Worm (Caenorhabditis elegans): ENCODE measurements around the gene C46C2.6.
"Not testable (repeated sequence)": the region's sequence is repeated elsewhere in the genome, so short reads cannot be mapped to it uniquely, and the experiment has no call there.

C46C2.6 gene

ce11 chrIV:9212121-9212520, at the start of gene C46C2.6:
C46C2.6 (plus strand) TSS chrIV:9212421.
- TF ChIP-seq dao-5 (tag; optimal IDR thresholded peaks at IDR 0.05) (no peak), him-1 (tag; optimal IDR thresholded peaks at IDR 0.05) (no peak), W03F9.2 (tag; optimal IDR thresholded peaks at IDR 0.05) (no peak)

- TF ChIP-seq him-1 (tag; optimal IDR thresholded peaks at IDR 0.05): no peak
- no peak for TF ChIP-seq dao-5 (tag; optimal IDR thresholded peaks at IDR 0.05)
- TF ChIP-seq W03F9.2 (tag; optimal IDR thresholded peaks at IDR 0.05): no peak
These were observed 47.2 kb upstream of the C46C2.6 start, which contains the start of gene pcp-2 for ce11 chrIV:9165027-9165426. pcp-2 (minus strand) TSS chrIV:9165127.

ce11 chrIV:9165681-9166080, 46.5 kb upstream of the C46C2.6 start, which contains the start of gene C07C7.3:
C07C7.3 (plus strand) TSS chrIV:9166051.
- TF ChIP-seq dao-5 (tag; optimal IDR thresholded peaks at IDR 0.05): no peak
- no peak for TF ChIP-seq W03F9.2 (tag; optimal IDR thresholded peaks at IDR 0.05)
- no peak for TF ChIP-seq him-1 (tag; optimal IDR thresholded peaks at IDR 0.05)

ce11 chrIV:9169764-9170163, 42.5 kb upstream of the C46C2.6 start:
- TF ChIP-seq him-1 (tag; optimal IDR thresholded peaks at IDR 0.05) (no peak), dao-5 (tag; optimal IDR thresholded peaks at IDR 0.05) (no peak), W03F9.2 (tag; optimal IDR thresholded peaks at IDR 0.05) (no peak)

- no peak for TF ChIP-seq him-1 (tag; optimal IDR thresholded peaks at IDR 0.05)
- no peak for TF ChIP-seq dao-5 (tag; optimal IDR thresholded peaks at IDR 0.05)
- no peak for TF ChIP-seq W03F9.2 (tag; optimal IDR thresholded peaks at IDR 0.05)
These were observed 27.7 kb upstream of the C46C2.6 start, which contains the start of gene C07C7.1 for ce11 chrIV:9184547-9184946. C07C7.1 (plus strand) TSS chrIV:9184847.

ce11 chrIV:9191183-9191582, 21.0 kb upstream of the C46C2.6 start:
- TF ChIP-seq W03F9.2 (tag; optimal IDR thresholded peaks at IDR 0.05): peak; percentile 33
- peak; percentile 69 for TF ChIP-seq him-1 (tag; optimal IDR thresholded peaks at IDR 0.05)
- TF ChIP-seq dao-5 (tag; optimal IDR thresholded peaks at IDR 0.05): peak; percentile 74

- TF ChIP-seq him-1 (tag; optimal IDR thresholded peaks at IDR 0.05) (no peak), W03F9.2 (tag; optimal IDR thresholded peaks at IDR 0.05) (no peak), dao-5 (tag; optimal IDR thresholded peaks at IDR 0.05) (no peak)
These were observed 19.7 kb upstream of the C46C2.6 start, which contains the start of gene C46C2.5 for ce11 chrIV:9192522-9192921. C46C2.5 (minus strand) TSS chrIV:9192622.

- not testable (repeated sequence) for TF ChIP-seq him-1, W03F9.2, dao-5 (tag; optimal IDR thresholded peaks at IDR 0.05)
These were observed 17.7 kb upstream of the C46C2.6 start, which contains the start of gene C46C2.7 for ce11 chrIV:9194524-9194923. C46C2.7 (plus strand) TSS chrIV:9194824.

- TF ChIP-seq him-1 (tag; optimal IDR thresholded peaks at IDR 0.05) (peak; percentile 48), W03F9.2 (tag; optimal IDR thresholded peaks at IDR 0.05) (peak; percentile 16), dao-5 (tag; optimal IDR thresholded peaks at IDR 0.05) (no peak)
These were observed 15.5 kb upstream of the C46C2.6 start for ce11 chrIV:9196755-9197154.

ce11 chrIV:9198136-9198535, 14.1 kb upstream of the C46C2.6 start:
- TF ChIP-seq dao-5 (tag; optimal IDR thresholded peaks at IDR 0.05) (no peak), W03F9.2 (tag; optimal IDR thresholded peaks at IDR 0.05) (peak; percentile 11)

ce11 chrIV:9199148-9199938, 12.9 kb upstream of the C46C2.6 start:
- TF ChIP-seq him-1 (tag; optimal IDR thresholded peaks at IDR 0.05): no peak
- TF ChIP-seq dao-5 (tag; optimal IDR thresholded peaks at IDR 0.05): no peak
- no peak for TF ChIP-seq W03F9.2 (tag; optimal IDR thresholded peaks at IDR 0.05)

- TF ChIP-seq W03F9.2 (tag; optimal IDR thresholded peaks at IDR 0.05) (no peak), him-1 (tag; optimal IDR thresholded peaks at IDR 0.05) (no peak), dao-5 (tag; optimal IDR thresholded peaks at IDR 0.05) (no peak)
These were observed 12.3 kb upstream of the C46C2.6 start, which contains the start of gene wnk-1 for ce11 chrIV:9199939-9200202. wnk-1 (plus strand) TSS chrIV:9200103.

ce11 chrIV:9210841-9211240, 1.4 kb upstream of the C46C2.6 start:
- TF ChIP-seq dao-5 (tag; optimal IDR thresholded peaks at IDR 0.05) (no peak), W03F9.2 (tag; optimal IDR thresholded peaks at IDR 0.05) (no peak)

- no peak for TF ChIP-seq dao-5 (tag; optimal IDR thresholded peaks at IDR 0.05)
- TF ChIP-seq him-1 (tag; optimal IDR thresholded peaks at IDR 0.05): no peak
- TF ChIP-seq W03F9.2 (tag; optimal IDR thresholded peaks at IDR 0.05): no peak
These were observed 2.6 kb downstream of the C46C2.6 start for ce11 chrIV:9214823-9215222.

- TF ChIP-seq him-1 (tag; optimal IDR thresholded peaks at IDR 0.05) (no peak), W03F9.2 (tag; optimal IDR thresholded peaks at IDR 0.05) (no peak), dao-5 (tag; optimal IDR thresholded peaks at IDR 0.05) (no peak)
These were observed 3.6 kb downstream of the C46C2.6 start for ce11 chrIV:9215824-9216223.

Measured in whole organism, L4/young adult.